Fruit fly (Drosophila melanogaster) whole organism, prepupa: Measurements from ENCODE around the gene IFT46.

Experiments
- Blimp-1 ChIP-seq: fragments of 200-800 bp; sonication (Bioruptor generic); optimal IDR thresholded peaks from 3 replicates; lab custom pipeline; 2017; ENCODE audit warnings: missing biosample characterization, missing genetic modification characterization, mild to moderate bottlenecking, moderate library complexity, missing genetic modification reagents
- CG7368 ChIP-seq: fragments of 200-800 bp; sonication (Bioruptor generic); optimal IDR thresholded peaks from 3 replicates; lab custom pipeline; 2016; ENCODE audit warnings: missing biosample characterization, missing genetic modification characterization
- Lpt ChIP-seq: fragments of 200-800 bp; sonication (Bioruptor generic); optimal IDR thresholded peaks from 3 replicates; lab custom pipeline; 2016; ENCODE audit warnings: missing biosample characterization, missing genetic modification characterization
- Sox14 ChIP-seq: fragments of 200-800 bp; sonication (Bioruptor generic); optimal IDR thresholded peaks from 3 replicates; lab custom pipeline; 2016; ENCODE audit warnings: missing biosample characterization, missing genetic modification characterization
- achi ChIP-seq: fragments of 200-800 bp; sonication (Bioruptor generic); optimal IDR thresholded peaks from 3 replicates; lab custom pipeline; 2016; ENCODE audit warnings: missing biosample characterization, missing genetic modification characterization

dm6 chr2L:18566235-18567158, 49.4 kb downstream of the IFT46 start:
- peak; percentile 52 for TF ChIP-seq Sox14 (GFP tag; lab: Kevin White, UChicago)
- no peak for TF ChIP-seq Blimp-1
- TF ChIP-seq Lpt (GFP tag; lab: Kevin White, UChicago) = no peak
- no peak for TF ChIP-seq CG7368 (GFP tag; lab: Kevin White, UChicago)
- peak; percentile 36 for TF ChIP-seq achi (GFP tag; lab: Kevin White, UChicago)
